Fruit fly (Drosophila melanogaster) whole organism, wandering third instar larva: ENCODE data around the gene nmo.

Experiments
- Abd-B ChIP-seq: fragments of >200 bp; optimal IDR thresholded peaks from 2 replicates; lab custom pipeline; 2017; ENCODE audit warnings: missing biosample characterization, missing genetic modification characterization
- CG32264 ChIP-seq: fragments of 200-800 bp; sonication (Bioruptor generic); optimal IDR thresholded peaks from 2 replicates; lab custom pipeline; 2016; ENCODE audit warnings: missing biosample characterization, missing genetic modification characterization
- CG9705 ChIP-seq: fragments of 200-800 bp; sonication (Bioruptor generic); optimal IDR thresholded peaks from 2 replicates; lab custom pipeline; 2018; ENCODE audit warnings: missing biosample characterization, mild to moderate bottlenecking, missing genetic modification characterization
- CrebA ChIP-seq: fragments of 200-800 bp; sonication (Bioruptor generic); optimal IDR thresholded peaks from 2 replicates; lab custom pipeline; 2016; ENCODE audit warnings: missing biosample characterization, mild to moderate bottlenecking, missing genetic modification characterization, borderline replicate concordance
- Dfd ChIP-seq: fragments of >200 bp; optimal IDR thresholded peaks from 2 replicates; lab custom pipeline; 2017; ENCODE audit warnings: missing biosample characterization, missing genetic modification characterization
- Dif ChIP-seq: fragments of 200-275, 200-300 bp; sonication (Bioruptor generic); optimal IDR thresholded peaks from 2 replicates; lab custom pipeline; 2018; ENCODE audit warnings: missing biosample characterization, missing genetic modification characterization; ENCODE audit not compliant: partially characterized antibody
- GATAd ChIP-seq: sonication (Bioruptor generic); optimal IDR thresholded peaks from 2 replicates; lab custom pipeline; 2016; ENCODE audit warnings: missing biosample characterization, missing genetic modification characterization
- HLH106 ChIP-seq: fragments of 200-800 bp; optimal IDR thresholded peaks from 3 replicates; lab custom pipeline; 2019; ENCODE audit warnings: missing biosample characterization, mild to moderate bottlenecking, missing genetic modification characterization, moderate library complexity
- Hnf4 ChIP-seq: fragments of 200-800 bp; sonication (Bioruptor generic); optimal IDR thresholded peaks from 2 replicates; lab custom pipeline; 2016; ENCODE audit warnings: missing biosample characterization, mild to moderate bottlenecking, missing genetic modification characterization
- Hr78 ChIP-seq: fragments of >200 bp; optimal IDR thresholded peaks from 2 replicates; lab custom pipeline; 2017; ENCODE audit warnings: missing biosample characterization, missing genetic modification characterization
- Hr83 ChIP-seq: fragments of 200-300 bp; sonication (Bioruptor generic); optimal IDR thresholded peaks from 2 replicates; lab custom pipeline; 2016; ENCODE audit warnings: missing biosample characterization, mild to moderate bottlenecking, missing genetic modification characterization, moderate library complexity; ENCODE audit not compliant: poor library complexity, severe bottlenecking
- Mio ChIP-seq: sonication (Bioruptor generic); optimal IDR thresholded peaks from 2 replicates; lab custom pipeline; 2016; ENCODE audit warnings: missing biosample characterization, missing genetic modification characterization
- N ChIP-seq: fragments of >200 bp; optimal IDR thresholded peaks from 2 replicates; lab custom pipeline; 2018; ENCODE audit warnings: missing biosample characterization, missing external identifiers, missing genetic modification characterization
- OdsH ChIP-seq: fragments of 200-800 bp; sonication (Bioruptor generic); optimal IDR thresholded peaks from 2 replicates; lab custom pipeline; 2016; ENCODE audit warnings: missing biosample characterization, mild to moderate bottlenecking, missing genetic modification characterization
- Rel ChIP-seq, 2 experiments: fragments of 200-800 bp; sonication (Bioruptor generic) in 1 of 2; optimal IDR thresholded peaks; 2 replicates in 1 of 2; 3 replicates in 1 of 2; lab custom pipeline; 2016 to 2019; ENCODE audit warnings: mild to moderate bottlenecking in 2 of 2, missing biosample characterization in 2 of 2, missing genetic modification characterization in 2 of 2, moderate library complexity in 1 of 2
- Sp1 ChIP-seq: fragments of 200-800 bp; sonication (Bioruptor generic); optimal IDR thresholded peaks from 3 replicates; lab custom pipeline; 2019; ENCODE audit warnings: missing biosample characterization, mild to moderate bottlenecking, missing genetic modification characterization, moderate library complexity
- Vsx2 ChIP-seq: fragments of 200-300, 225-300 bp; sonication (Bioruptor generic); optimal IDR thresholded peaks from 2 replicates; lab custom pipeline; 2018; ENCODE audit warnings: missing biosample characterization, missing genetic modification characterization; ENCODE audit not compliant: partially characterized antibody
- br ChIP-seq: fragments of 200-800 bp; sonication (Bioruptor generic); optimal IDR thresholded peaks from 2 replicates; lab custom pipeline; 2016; ENCODE audit warnings: missing biosample characterization, missing genetic modification characterization
- dl ChIP-seq, 2 experiments: fragments of 175-275, 200-275 bp in 1 of 2; fragments of 200-275 bp in 1 of 2; sonication (Bioruptor generic); optimal IDR thresholded peaks; lab custom pipeline; 2018; ENCODE audit warnings: mild to moderate bottlenecking in 2 of 2, missing biosample characterization in 2 of 2, missing genetic modification characterization in 2 of 2, moderate library complexity in 2 of 2; ENCODE audit not compliant: partially characterized antibody in 2 of 2, insufficient read depth in 1 of 2
- dmrt93B ChIP-seq: fragments of 200-800 bp; sonication (Bioruptor generic); optimal IDR thresholded peaks from 2 replicates; lab custom pipeline; 2018; ENCODE audit warnings: missing biosample characterization, mild to moderate bottlenecking, missing genetic modification characterization
- dsf ChIP-seq: sonication (Bioruptor generic); optimal IDR thresholded peaks from 2 replicates; lab custom pipeline; 2016; ENCODE audit warnings: missing biosample characterization, missing genetic modification characterization, borderline replicate concordance
- ey ChIP-seq: fragments of 200-800 bp; sonication (Bioruptor generic); optimal IDR thresholded peaks from 2 replicates; lab custom pipeline; 2016; ENCODE audit warnings: missing biosample characterization, missing genetic modification characterization
- foxo ChIP-seq, 2 experiments: fragments of 200-800 bp; sonication (Bioruptor generic); optimal IDR thresholded peaks; 2 replicates in 1 of 2; 3 replicates in 1 of 2; lab custom pipeline; 2016 to 2017; ENCODE audit warnings: missing biosample characterization in 2 of 2, missing genetic modification characterization in 2 of 2
- fru ChIP-seq: fragments of 200-800 bp; sonication (Bioruptor generic); optimal IDR thresholded peaks from 3 replicates; lab custom pipeline; 2016; ENCODE audit warnings: missing biosample characterization, mild to moderate bottlenecking, missing genetic modification characterization
- h ChIP-seq: fragments of 200-800 bp; sonication (Bioruptor generic); optimal IDR thresholded peaks from 3 replicates; lab custom pipeline; 2016; ENCODE audit warnings: missing biosample characterization, mild to moderate bottlenecking, missing genetic modification characterization
- pan ChIP-seq: fragments of >200 bp; optimal IDR thresholded peaks from 2 replicates; lab custom pipeline; 2017
- psq ChIP-seq: fragments of 200-800 bp; sonication (Bioruptor generic); optimal IDR thresholded peaks from 3 replicates; lab custom pipeline; 2017; ENCODE audit warnings: missing biosample characterization, mild to moderate bottlenecking, missing genetic modification characterization, moderate library complexity
- rgr ChIP-seq: fragments of 200-800 bp; sonication (Bioruptor generic); optimal IDR thresholded peaks from 3 replicates; lab custom pipeline; 2016; ENCODE audit warnings: missing biosample characterization, mild to moderate bottlenecking, missing genetic modification characterization
- sage ChIP-seq: fragments of 200-800 bp; sonication (Bioruptor generic); optimal IDR thresholded peaks from 2 replicates; lab custom pipeline; 2016; ENCODE audit warnings: missing biosample characterization, mild to moderate bottlenecking, missing genetic modification characterization
- sv ChIP-seq: fragments of 200-800 bp; sonication (Bioruptor generic); optimal IDR thresholded peaks from 3 replicates; lab custom pipeline; 2016; ENCODE audit warnings: missing biosample characterization, missing genetic modification characterization
- tai ChIP-seq: sonication (Bioruptor generic); optimal IDR thresholded peaks from 2 replicates; lab custom pipeline; 2016; ENCODE audit warnings: missing biosample characterization, missing genetic modification characterization

nmo gene

dm6 chr3L:7942403-7942952, 36.4 kb upstream of the nmo start:
- TF ChIP-seq h (peak; percentile 34), Sp1 (GFP tag; lab: Kevin White, UChicago) (peak; percentile 20), CrebA (GFP tag; lab: Kevin White, UChicago) (peak; percentile 42), Vsx2 (no peak)
- TF ChIP-seq, all 38 proteins: peak for 3

DNA sequence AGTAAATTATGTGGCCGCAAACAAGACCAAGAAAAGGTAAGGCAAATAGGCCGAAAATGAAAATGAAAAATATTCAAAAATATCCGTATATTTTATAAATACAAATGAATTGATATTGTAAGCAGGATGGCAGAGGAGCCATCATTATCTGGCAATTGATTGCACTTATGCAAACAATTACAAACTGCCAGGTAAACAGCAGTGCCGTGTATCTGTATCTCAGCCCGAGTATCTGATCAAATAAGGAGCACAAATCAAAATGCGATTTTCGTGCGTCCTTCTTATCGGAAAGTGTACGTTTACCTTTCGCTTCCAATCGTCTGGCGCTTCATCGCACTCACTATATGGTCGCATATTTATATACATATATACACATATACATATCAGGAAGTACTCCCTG, 35.8 kb upstream of the nmo start:
- peak; percentile 4 for TF ChIP-seq dmrt93B (GFP tag; lab: Kevin White, UChicago)
- TF ChIP-seq HLH106 (tag; lab: Kevin White, UChicago): no peak
- no peak for TF ChIP-seq dl (GFP tag; optimal IDR thresholded peaks at IDR 0.05; lab: Kevin White, UChicago; ENCODE audit: insufficient read depth in 1 of 2, partially characterized antibody in 2 of 2)
- no peak for TF ChIP-seq dsf (GFP tag; lab: Kevin White, UChicago)
- no peak for TF ChIP-seq Sp1 (GFP tag; lab: Kevin White, UChicago)
- TF ChIP-seq sv (GFP tag; lab: Kevin White, UChicago): no peak
- no peak for TF ChIP-seq Abd-B (GFP tag; lab: Kevin White, UChicago)
- no peak for TF ChIP-seq Dfd (GFP tag; lab: Kevin White, UChicago)
- TF ChIP-seq psq (GFP tag; lab: Kevin White, UChicago): peak; percentile 29
- TF ChIP-seq Rel (GFP tag; optimal IDR thresholded peaks at IDR 0.05; lab: Kevin White, UChicago): no peak
- TF ChIP-seq Rel (tag; optimal IDR thresholded peaks at IDR 0.05; lab: Kevin White, UChicago): no peak
- no peak for TF ChIP-seq CG32264 (GFP tag; lab: Kevin White, UChicago)
- TF ChIP-seq N (GFP tag; lab: Kevin White, UChicago): no peak

DNA sequence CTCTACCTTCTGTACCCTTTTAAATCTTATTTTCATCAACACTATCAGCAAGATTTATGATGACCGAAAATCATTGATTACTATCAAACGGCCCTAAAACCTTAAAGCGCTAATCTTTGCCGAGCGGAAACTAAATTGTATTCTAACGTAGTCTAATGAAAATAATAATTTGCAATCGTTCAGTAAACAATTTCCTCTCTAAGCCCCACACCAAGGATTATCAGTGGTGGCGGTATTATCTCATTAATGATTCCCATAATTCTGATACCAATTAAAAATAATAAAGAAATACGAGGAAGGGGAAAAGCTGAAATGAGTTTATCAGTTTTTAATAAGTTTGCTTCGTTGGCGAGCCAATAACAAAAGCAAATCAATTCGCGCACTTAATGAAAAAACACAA, 34.9 kb upstream of the nmo start:
- TF ChIP-seq br (GFP tag; lab: Kevin White, UChicago) (no peak), foxo (GFP tag; optimal IDR thresholded peaks at IDR 0.05; lab: Kevin White, UChicago) (no peak), rgr (GFP tag; lab: Kevin White, UChicago) (no peak), Mio (GFP tag; lab: Kevin White, UChicago) (no peak), OdsH (GFP tag; lab: Kevin White, UChicago) (no peak), GATAd (GFP tag; lab: Kevin White, UChicago) (no peak), Dif (no peak), HLH106 (tag; lab: Kevin White, UChicago) (no peak), tai (no peak), sv (GFP tag; lab: Kevin White, UChicago) (no peak), Sp1 (GFP tag; lab: Kevin White, UChicago) (no peak), N (GFP tag; lab: Kevin White, UChicago) (no peak), fru (GFP tag; lab: Kevin White, UChicago) (no peak), Hr83 (GFP tag; lab: Kevin White, UChicago) (no peak), Dfd (GFP tag; lab: Kevin White, UChicago) (no peak), pan (lab: Kevin White, UChicago) (no peak)

- TF ChIP-seq CG32264 (GFP tag; lab: Kevin White, UChicago) (no peak), br (GFP tag; lab: Kevin White, UChicago) (no peak), Hnf4 (GFP tag; lab: Kevin White, UChicago) (no peak), CG9705 (GFP tag; lab: Kevin White, UChicago) (no peak), HLH106 (tag; lab: Kevin White, UChicago) (no peak), CrebA (GFP tag; lab: Kevin White, UChicago) (no peak), sage (no peak), Hr78 (no peak), ey (GFP tag; lab: Kevin White, UChicago) (no peak), sv (GFP tag; lab: Kevin White, UChicago) (no peak)
Observed at dm6 chr3L:7946222-7946621, 32.6 kb upstream of the nmo start, which contains the start of gene CG43880. CG43880 (minus strand) TSS chr3L:7946322.
